Worm (Caenorhabditis elegans): Measurements from ENCODE around the gene Y119D3B.14.

The Y119D3B.14 gene

DNA sequence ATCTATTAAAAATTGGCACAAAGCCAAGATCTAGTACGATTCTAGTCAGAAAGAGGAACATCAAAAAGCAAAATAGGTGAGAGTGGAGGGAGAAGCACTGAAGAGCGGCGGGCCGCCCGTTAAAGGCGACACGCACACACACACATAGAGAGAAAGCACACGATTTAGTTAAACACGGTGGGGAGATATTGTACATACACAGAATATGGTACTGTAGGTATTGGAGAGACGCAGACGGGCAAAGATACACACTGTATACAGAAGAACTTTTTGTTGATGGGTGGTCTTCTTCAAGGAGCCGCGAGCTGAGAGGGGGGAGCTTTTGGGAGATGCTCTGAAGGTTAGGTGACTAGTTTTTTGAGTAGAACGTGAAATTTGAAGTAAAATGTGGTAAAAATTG, 32.6 kb upstream of the Y119D3B.14 start (continued):
- TF ChIP-seq unc-39 (tag; optimal IDR thresholded peaks at IDR 0.05) (no peak), Y105C5A.15 (GFP tag; IDR thresholded peaks at IDR 0.05) (no peak), pha-4 (GFP tag; IDR thresholded peaks at IDR 0.05) (no peak), pha-4 (tag; optimal IDR thresholded peaks at IDR 0.05) (peak; percentile 84), nhr-111 (GFP tag; optimal IDR thresholded peaks at IDR 0.05) (no peak), php-3 (GFP tag; IDR thresholded peaks at IDR 0.05) (0 out of 2 replicates have a peak, but pooled peaks have one; percentile 51), ces-1 (GFP tag; optimal IDR thresholded peaks at IDR 0.05) (no peak), tag-97 (GFP tag; IDR thresholded peaks at IDR 0.05) (no peak), egl-27 (tag; optimal IDR thresholded peaks at IDR 0.05) (no peak), nhr-6 (tag; optimal IDR thresholded peaks at IDR 0.05) (peak; percentile 61), arid-1 (GFP tag; conservative IDR thresholded peaks at IDR 0.05) (no peak), lsy-2 (tag; optimal IDR thresholded peaks at IDR 0.05) (no peak), hlh-11 (tag; optimal IDR thresholded peaks at IDR 0.05) (peak; percentile 21), set-16 (GFP tag; IDR thresholded peaks at IDR 0.05) (no peak), aly-2 (tag; optimal IDR thresholded peaks at IDR 0.05) (no peak), zfp-2 (tag; optimal IDR thresholded peaks at IDR 0.05) (no peak), cey-2 (tag; optimal IDR thresholded peaks at IDR 0.05; ENCODE audit: borderline replicate concordance, insufficient read depth) (no peak), T20F7.1 (GFP tag; optimal IDR thresholded peaks at IDR 0.05) (no peak), dmd-6 (GFP tag; IDR thresholded peaks at IDR 0.05) (no peak), madf-5 (GFP tag; IDR thresholded peaks at IDR 0.05) (no peak), Y75B8A.6 (GFP tag; IDR thresholded peaks at IDR 0.05) (no peak), ceh-62 (tag; optimal IDR thresholded peaks at IDR 0.05) (no peak), pqm-1 (tag; optimal IDR thresholded peaks at IDR 0.05) (peak; percentile 46), T26A8.4 (GFP tag; IDR thresholded peaks at IDR 0.05) (no peak), R02D3.7 (tag; optimal IDR thresholded peaks at IDR 0.05) (no peak), F44E2.7 (GFP tag; IDR thresholded peaks at IDR 0.05) (no peak), nhr-237 (tag; optimal IDR thresholded peaks at IDR 0.05) (no peak), ztf-7 (tag; optimal IDR thresholded peaks at IDR 0.05) (no peak), mdl-1 (tag; optimal IDR thresholded peaks at IDR 0.05) (no peak), jun-1 (tag; optimal IDR thresholded peaks at IDR 0.05) (no peak), dpl-1 (GFP tag; optimal IDR thresholded peaks at IDR 0.05) (no peak), D1046.2 (GFP tag; IDR thresholded peaks at IDR 0.05) (0 out of 2 replicates have a peak, but pooled peaks have one; percentile 44), daf-16 (GFP tag; optimal IDR thresholded peaks at IDR 0.05) (no peak), daf-16 (tag; optimal IDR thresholded peaks at IDR 0.05) (peak; percentile 44), mdt-29 (GFP tag; IDR thresholded peaks at IDR 0.05) (no peak), dmd-9 (GFP tag; IDR thresholded peaks at IDR 0.05) (no peak), egl-43 (GFP tag; IDR thresholded peaks at IDR 0.05) (no peak), hmg-1.1 (GFP tag; IDR thresholded peaks at IDR 0.05) (no peak), saeg-2 (GFP tag; IDR thresholded peaks at IDR 0.05) (no peak), zip-11 (GFP tag; IDR thresholded peaks at IDR 0.05) (no peak), lin-38 (GFP tag; IDR thresholded peaks at IDR 0.05) (no peak), mes-2 (tag; optimal IDR thresholded peaks at IDR 0.05; ENCODE audit: poor library complexity, severe bottlenecking) (peak; percentile 0), ZK546.5 (tag; optimal IDR thresholded peaks at IDR 0.05) (no peak), zip-2 (tag; optimal IDR thresholded peaks at IDR 0.05) (no peak), zag-1 (tag; optimal IDR thresholded peaks at IDR 0.05) (no peak), zfp-3 (GFP tag; conservative IDR thresholded peaks at IDR 0.05) (no peak), hif-1 (tag; optimal IDR thresholded peaks at IDR 0.05) (no peak), ctbp-1 (GFP tag; IDR thresholded peaks at IDR 0.05) (no peak)
